Worm (Caenorhabditis elegans) whole organism, L2 larva: ENCODE measurements around the gene str-10.

Source experiments
- C34F6.9 ChIP-seq: fragments of 150-350 bp; optimal IDR thresholded peaks from 2 replicates; lab custom pipeline; 2014; ENCODE audit warnings: missing biosample characterization, missing genetic modification characterization
- alr-1 ChIP-seq: fragments of 150-350 bp; optimal IDR thresholded peaks from 2 replicates; lab custom pipeline; 2014; ENCODE audit warnings: missing biosample characterization, missing genetic modification characterization
- ama-1 ChIP-seq: fragments of 150-350 bp; optimal IDR thresholded peaks from 2 replicates; lab custom pipeline; 2018; ENCODE audit warnings: inconsistent platforms
- ceh-82 ChIP-seq: fragments of 150-350 bp; optimal IDR thresholded peaks from 2 replicates; lab custom pipeline; 2014; ENCODE audit warnings: missing biosample characterization, missing genetic modification characterization
- lin-11 ChIP-seq: fragments of 150-350 bp; sonication (generic microtip); optimal IDR thresholded peaks from 2 replicates; lab custom pipeline; 2014; ENCODE audit warnings: missing biosample characterization, missing genetic modification characterization, inconsistent platforms, mixed read lengths
- mab-5 ChIP-seq: fragments of 150-350 bp; optimal IDR thresholded peaks from 2 replicates; lab custom pipeline; 2014; ENCODE audit warnings: missing biosample characterization, missing genetic modification characterization
- mdl-1 ChIP-seq, 2 experiments: fragments of 150-350 bp in 1 of 2; sonication (generic microtip) in 1 of 2; optimal IDR thresholded peaks; 2 replicates each; lab custom pipeline; 2017; ENCODE audit warnings: missing biosample characterization in 2 of 2, missing genetic modification characterization in 2 of 2
- nhr-23 ChIP-seq: fragments of 150-350 bp; optimal IDR thresholded peaks from 2 replicates; lab custom pipeline; 2014; ENCODE audit warnings: missing biosample characterization, missing genetic modification reagents, missing genetic modification characterization
- peb-1 ChIP-seq: fragments of 150-350 bp; optimal IDR thresholded peaks from 2 replicates; lab custom pipeline; 2014; ENCODE audit warnings: missing biosample characterization, missing genetic modification characterization
- snpc-4 ChIP-seq: fragments of 150-350 bp; optimal IDR thresholded peaks from 2 replicates; lab custom pipeline; 2014; ENCODE audit warnings: missing biosample characterization, missing genetic modification characterization
- unc-39 ChIP-seq: fragments of 150-350 bp; optimal IDR thresholded peaks from 2 replicates; lab custom pipeline; 2014; ENCODE audit warnings: missing biosample characterization, missing genetic modification characterization

DNA sequence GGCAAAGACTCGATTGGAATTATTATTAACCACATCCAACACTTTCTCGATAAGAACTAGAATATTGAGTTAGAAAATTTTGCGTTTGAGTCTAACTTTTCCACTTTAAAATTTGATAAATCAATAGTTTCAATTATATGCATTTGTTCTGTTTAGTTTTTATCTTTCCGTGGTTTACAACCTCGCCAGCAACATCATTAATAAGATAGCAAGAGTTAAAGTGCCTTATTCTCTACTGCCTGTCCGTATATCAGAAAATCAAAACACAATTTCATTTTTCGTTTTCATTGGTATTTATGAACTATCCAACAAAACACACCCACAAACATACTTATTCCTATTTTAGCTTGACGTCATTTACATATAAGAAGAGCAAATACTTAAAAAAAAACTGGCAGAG lies 6.1 kb downstream of the str-10 start:
- no peak for TF ChIP-seq nhr-23 (tag; lab: Kevin White, UChicago)
- no peak for TF ChIP-seq ama-1 (lab: Kevin White, UChicago)
- no peak for TF ChIP-seq peb-1 (tag; lab: Kevin White, UChicago)
- no peak for TF ChIP-seq unc-39 (tag; lab: Kevin White, UChicago)
- TF ChIP-seq lin-11 (tag; lab: Kevin White, UChicago) = no peak
- no peak for TF ChIP-seq mab-5 (tag; lab: Kevin White, UChicago)
- TF ChIP-seq alr-1 = no peak
- no peak for TF ChIP-seq C34F6.9 (tag; lab: Kevin White, UChicago)
- TF ChIP-seq mdl-1 (tag; optimal IDR thresholded peaks at IDR 0.05; lab: Kevin White, UChicago) = no peak
- no peak for TF ChIP-seq snpc-4 (tag; lab: Kevin White, UChicago)
- TF ChIP-seq ceh-82 (tag; lab: Kevin White, UChicago) = no peak
